Fruit fly (Drosophila melanogaster) whole organism, embryonic: ENCODE results near the gene Nak.

ENCODE experiments used
- B-H2 ChIP-seq: fragments of 200-800 bp; sonication (Bioruptor generic); optimal IDR thresholded peaks from 2 replicates; lab custom pipeline; 2018; ENCODE audit warnings: missing biosample characterization, mild to moderate bottlenecking, missing genetic modification characterization
- CG12219 ChIP-seq: fragments of 200-800 bp; sonication (Bioruptor generic); optimal IDR thresholded peaks from 3 replicates; lab custom pipeline; 2018; ENCODE audit warnings: missing biosample characterization, mild to moderate bottlenecking, missing genetic modification characterization
- CG15601 ChIP-seq: fragments of 200-800 bp; sonication (Bioruptor generic); optimal IDR thresholded peaks from 3 replicates; lab custom pipeline; 2019; ENCODE audit warnings: missing biosample characterization, mild to moderate bottlenecking, missing genetic modification characterization, moderate library complexity
- CG6765 ChIP-seq: fragments of 200-800 bp; sonication (Bioruptor generic); optimal IDR thresholded peaks from 3 replicates; lab custom pipeline; 2017; ENCODE audit warnings: missing biosample characterization, mild to moderate bottlenecking, missing genetic modification characterization
- CG6813 ChIP-seq: fragments of 200-800 bp; sonication (Bioruptor generic); optimal IDR thresholded peaks from 2 replicates; lab custom pipeline; 2017; ENCODE audit warnings: missing biosample characterization, missing genetic modification characterization, mild to moderate bottlenecking, moderate library complexity, missing genetic modification reagents
- CG7839 ChIP-seq: fragments of 200-800 bp; sonication (Bioruptor generic); optimal IDR thresholded peaks from 3 replicates; lab custom pipeline; 2018; ENCODE audit warnings: missing biosample characterization, mild to moderate bottlenecking, missing genetic modification characterization, moderate library complexity
- CG7963 ChIP-seq: fragments of 200-800 bp; sonication (Bioruptor generic); IDR thresholded peaks from 3 replicates; pipeline ENCODE4 v1.3.6; 2022; ENCODE audit warnings: missing biosample characterization, missing genetic modification characterization; ENCODE audit not compliant: partially characterized antibody
- CG8924 ChIP-seq: fragments of 200-800 bp; optimal IDR thresholded peaks from 3 replicates; lab custom pipeline; 2019; ENCODE audit warnings: missing biosample characterization, mild to moderate bottlenecking, missing genetic modification characterization, moderate library complexity
- Camta ChIP-seq: fragments of 200-800 bp; sonication (Bioruptor generic); optimal IDR thresholded peaks from 2 replicates; lab custom pipeline; 2016; ENCODE audit warnings: missing biosample characterization, missing genetic modification characterization
- Chrac-16 ChIP-seq: fragments of 200-800 bp; sonication (Bioruptor generic); optimal IDR thresholded peaks from 3 replicates; lab custom pipeline; 2016; ENCODE audit warnings: missing biosample characterization, missing genetic modification characterization
- D19A ChIP-seq: fragments of 200-800 bp; optimal IDR thresholded peaks from 3 replicates; lab custom pipeline; 2019; ENCODE audit warnings: missing biosample characterization, mild to moderate bottlenecking, missing genetic modification characterization, moderate library complexity
- Dad ChIP-seq: fragments of 200-800 bp; sonication (Bioruptor generic); optimal IDR thresholded peaks from 3 replicates; lab custom pipeline; 2016; ENCODE audit warnings: missing biosample characterization, missing genetic modification characterization
- Dip2 ChIP-seq: fragments of 200-800 bp; sonication (Bioruptor generic); IDR thresholded peaks from 2 replicates; pipeline ENCODE4 v1.3.6; 2022; ENCODE audit warnings: missing biosample characterization, missing genetic modification characterization
- Fer1 ChIP-seq: fragments of 200-800 bp; sonication (Bioruptor generic); optimal IDR thresholded peaks from 2 replicates; lab custom pipeline; 2017; ENCODE audit warnings: missing biosample characterization, mild to moderate bottlenecking, missing genetic modification characterization
- GATAe ChIP-seq: fragments of 200-800 bp; sonication (Bioruptor generic); conservative IDR thresholded peaks from 2 replicates; pipeline ENCODE4 v1.3.6; 2022; ENCODE audit warnings: missing biosample characterization, missing genetic modification characterization
- HmgD ChIP-seq: fragments of 200-800 bp; sonication (Bioruptor generic); optimal IDR thresholded peaks from 3 replicates; lab custom pipeline; 2016; ENCODE audit warnings: missing biosample characterization, missing genetic modification characterization
- Kr ChIP-seq: fragments of 200-800 bp; sonication (Bioruptor generic); optimal IDR thresholded peaks from 2 replicates; lab custom pipeline; 2017; ENCODE audit warnings: missing biosample characterization, mild to moderate bottlenecking, missing genetic modification characterization
- Med ChIP-seq: fragments of 200-800 bp; sonication (Bioruptor generic); peaks from one replicate; lab custom pipeline; 2016; ENCODE audit warnings: missing biosample characterization, missing genetic modification characterization, mild to moderate bottlenecking, inconsistent platforms, moderate library complexity
- Oli ChIP-seq: fragments of 200-800 bp; sonication (Bioruptor generic); optimal IDR thresholded peaks from 2 replicates; lab custom pipeline; 2018; ENCODE audit warnings: missing biosample characterization, mild to moderate bottlenecking, missing genetic modification characterization, moderate library complexity
- Optix ChIP-seq: fragments of 200-800 bp; sonication (Bioruptor generic); IDR thresholded peaks from 3 replicates; pipeline ENCODE4 v1.3.6; 2022; ENCODE audit warnings: missing biosample characterization, missing genetic modification characterization
- Pdp1 ChIP-seq, 2 experiments: fragments of 200-800 bp; sonication (Bioruptor generic); optimal IDR thresholded peaks; 3 replicates each; lab custom pipeline; 2016; ENCODE audit warnings: missing biosample characterization in 2 of 2, missing genetic modification characterization in 2 of 2, mild to moderate bottlenecking in 1 of 2, moderate library complexity in 1 of 2
- Six4 ChIP-seq: fragments of 200-800 bp; sonication (Bioruptor generic); optimal IDR thresholded peaks from 2 replicates; lab custom pipeline; 2016; ENCODE audit warnings: missing biosample characterization, missing genetic modification characterization
- TFAM ChIP-seq: fragments of 200-800 bp; sonication (Bioruptor generic); optimal IDR thresholded peaks from 2 replicates; lab custom pipeline; 2017; ENCODE audit warnings: missing biosample characterization, missing genetic modification characterization, inconsistent platforms
- al ChIP-seq: fragments of 200-800 bp; sonication (Bioruptor generic); IDR thresholded peaks from 2 replicates; pipeline ENCODE4 v1.3.6; 2022; ENCODE audit warnings: missing biosample characterization, missing genetic modification characterization
- ase ChIP-seq: fragments of 200-800 bp; sonication (Bioruptor generic); IDR thresholded peaks from 3 replicates; pipeline ENCODE4 v1.3.6; 2022; ENCODE audit warnings: missing biosample characterization, missing genetic modification characterization
- dmrt99B ChIP-seq: fragments of 200-800 bp; sonication (Bioruptor generic); optimal IDR thresholded peaks from 2 replicates; lab custom pipeline; 2018; ENCODE audit warnings: missing biosample characterization, mild to moderate bottlenecking, missing genetic modification characterization, moderate library complexity
- dpn ChIP-seq, 2 experiments: fragments of 200-800 bp; sonication (Bioruptor generic); optimal IDR thresholded peaks; 3 replicates each; lab custom pipeline; 2016; ENCODE audit warnings: missing biosample characterization in 2 of 2, missing genetic modification characterization in 2 of 2
- emc ChIP-seq: fragments of 200-800 bp; sonication (Bioruptor generic); optimal IDR thresholded peaks from 2 replicates; lab custom pipeline; 2016; ENCODE audit warnings: missing biosample characterization, missing genetic modification characterization
- exex ChIP-seq: fragments of 200-800 bp; sonication (Bioruptor generic); optimal IDR thresholded peaks from 4 replicates; lab custom pipeline; 2018; ENCODE audit warnings: missing biosample characterization, mild to moderate bottlenecking, missing genetic modification characterization, moderate library complexity
- fd96Cb ChIP-seq: fragments of 200-800 bp; sonication (Bioruptor generic); optimal IDR thresholded peaks from 2 replicates; lab custom pipeline; 2018; ENCODE audit warnings: missing biosample characterization, mild to moderate bottlenecking, missing genetic modification characterization, moderate library complexity
- gem ChIP-seq: fragments of 200-800 bp; sonication (Bioruptor generic); optimal IDR thresholded peaks from 2 replicates; lab custom pipeline; 2019; ENCODE audit warnings: missing biosample characterization, mild to moderate bottlenecking, missing genetic modification characterization, moderate library complexity
- gsb-n ChIP-seq: fragments of 200-800 bp; sonication (Bioruptor generic); optimal IDR thresholded peaks from 3 replicates; lab custom pipeline; 2018; ENCODE audit warnings: missing biosample characterization, mild to moderate bottlenecking, missing genetic modification characterization
- jumu ChIP-seq: fragments of 200-800 bp; sonication (Bioruptor generic); optimal IDR thresholded peaks from 3 replicates; lab custom pipeline; 2016; ENCODE audit warnings: missing biosample characterization, missing genetic modification characterization
- kay ChIP-seq: fragments of 200-800 bp; sonication (Bioruptor generic); optimal IDR thresholded peaks from 2 replicates; lab custom pipeline; 2016; ENCODE audit warnings: missing biosample characterization, missing genetic modification characterization
- oc ChIP-seq: fragments of 200-800 bp; sonication (Bioruptor generic); optimal IDR thresholded peaks from 2 replicates; lab custom pipeline; 2018; ENCODE audit warnings: missing biosample characterization, mild to moderate bottlenecking, missing genetic modification characterization, moderate library complexity
- org-1 ChIP-seq: fragments of 200-800 bp; sonication (Bioruptor generic); optimal IDR thresholded peaks from 2 replicates; lab custom pipeline; 2017; ENCODE audit warnings: missing biosample characterization, missing genetic modification characterization
- pan ChIP-seq, 4 experiments: fragments of >200 bp in 3 of 4; fragments of 200-800 bp in 1 of 4; sonication (Bioruptor generic) in 1 of 4; optimal IDR thresholded peaks in 3 of 4; IDR thresholded peaks in 1 of 4; 2 replicates each; pipeline versions ENCODE4 v1.3.6 to Lab custom; 2017 to 2022; ENCODE audit warnings: missing biosample characterization in 2 of 4, missing genetic modification characterization in 2 of 4, mixed read lengths in 1 of 4
- pros ChIP-seq: fragments of 200-800 bp; sonication (Bioruptor generic); optimal IDR thresholded peaks from 3 replicates; lab custom pipeline; 2019; ENCODE audit warnings: missing biosample characterization, mild to moderate bottlenecking, missing genetic modification characterization, moderate library complexity
- row ChIP-seq: fragments of 200-800 bp; sonication (Bioruptor generic); IDR thresholded peaks from 3 replicates; pipeline ENCODE4 v1.3.6; 2022; ENCODE audit warnings: missing biosample characterization, missing genetic modification characterization
- sens ChIP-seq: fragments of 200-800 bp; sonication (Bioruptor generic); peaks from one replicate; lab custom pipeline; 2016; ENCODE audit warnings: missing biosample characterization, missing genetic modification characterization
- tap ChIP-seq: fragments of 200-800 bp; optimal IDR thresholded peaks from 3 replicates; lab custom pipeline; 2019; ENCODE audit warnings: missing biosample characterization, mild to moderate bottlenecking, missing genetic modification characterization, moderate library complexity
- unpg ChIP-seq: fragments of 200-800 bp; sonication (Bioruptor generic); optimal IDR thresholded peaks from 3 replicates; lab custom pipeline; 2018; ENCODE audit warnings: missing biosample characterization, mild to moderate bottlenecking, missing genetic modification characterization, moderate library complexity
- vvl ChIP-seq: fragments of 200-800 bp; sonication (Bioruptor generic); IDR thresholded peaks from 2 replicates; pipeline ENCODE4 v1.3.6; 2022; ENCODE audit warnings: missing biosample characterization, missing genetic modification characterization

The Nak gene

DNA sequence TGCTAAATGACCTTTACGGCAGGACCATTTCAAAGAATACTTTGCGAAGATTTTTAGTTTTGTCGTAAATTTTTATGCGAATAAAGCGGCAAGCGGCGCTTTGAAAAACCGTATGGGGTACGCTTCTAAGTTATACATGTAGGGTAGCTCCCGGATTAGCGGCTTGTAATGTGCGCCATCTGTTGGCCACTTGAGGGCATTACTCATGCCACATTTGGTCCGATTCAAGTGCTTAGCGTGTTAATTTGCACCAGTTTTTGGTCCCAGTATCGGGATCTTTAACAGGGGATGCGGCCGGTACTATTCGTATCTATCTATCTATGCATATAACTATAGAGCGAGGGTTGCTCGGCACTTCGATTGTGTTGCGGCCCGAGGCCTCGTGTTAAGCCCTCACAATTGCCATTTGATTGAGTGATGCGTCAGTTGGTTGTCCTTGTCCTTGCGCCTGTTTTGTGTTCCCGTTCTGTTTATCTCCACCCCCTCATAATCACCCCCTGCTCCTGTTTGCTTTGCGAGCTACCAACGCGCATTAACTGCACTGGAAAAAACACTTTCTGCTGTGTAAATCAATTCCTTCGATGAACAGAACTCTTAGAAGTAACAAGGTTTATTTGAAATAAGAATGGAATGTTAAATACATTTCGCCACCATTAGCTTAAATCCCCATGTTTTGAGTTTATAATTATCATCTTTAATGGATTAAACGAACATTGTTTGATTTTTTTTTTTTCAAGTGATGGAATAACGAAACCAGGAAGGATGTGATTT lies 38.0 kb downstream of the Nak start (continued):
- TF ChIP-seq Oli (tag; lab: Kevin White, UChicago) (peak; percentile 6), exex (tag; lab: Kevin White, UChicago) (no peak), TFAM (GFP tag; lab: Kevin White, UChicago) (no peak), CG12219 (GFP tag; lab: Kevin White, UChicago) (peak; percentile 15), CG7839 (tag; lab: Kevin White, UChicago) (peak; percentile 46), ase (no peak), sens (GFP tag; lab: Kevin White, UChicago) (peak; percentile 92), Pdp1 (GFP tag; optimal IDR thresholded peaks at IDR 0.05; lab: Kevin White, UChicago) (peak in 1 of 2 experiments; percentile 2), unpg (peak; percentile 48), dmrt99B (peak; percentile 49), HmgD (no peak), Fer1 (GFP tag; lab: Kevin White, UChicago) (no peak), Chrac-16 (peak; percentile 19), emc (no peak), row (GFP tag; lab: Robert Waterston, UW) (peak; percentile 28; the same call in 1 of the 3 replicates), Camta (GFP tag; lab: Kevin White, UChicago) (no peak), GATAe (no peak), pan (optimal IDR thresholded peaks at IDR 0.05; lab: Kevin White, UChicago) (no peak), pan (GFP tag; optimal IDR thresholded peaks at IDR 0.05 in 1 of 2, IDR thresholded peaks at IDR 0.05 in 1 of 2) (no peak), org-1 (GFP tag; lab: Kevin White, UChicago) (no peak), jumu (GFP tag; lab: Kevin White, UChicago) (peak; percentile 25), Six4 (GFP tag; lab: Kevin White, UChicago) (peak; percentile 4)

DNA sequence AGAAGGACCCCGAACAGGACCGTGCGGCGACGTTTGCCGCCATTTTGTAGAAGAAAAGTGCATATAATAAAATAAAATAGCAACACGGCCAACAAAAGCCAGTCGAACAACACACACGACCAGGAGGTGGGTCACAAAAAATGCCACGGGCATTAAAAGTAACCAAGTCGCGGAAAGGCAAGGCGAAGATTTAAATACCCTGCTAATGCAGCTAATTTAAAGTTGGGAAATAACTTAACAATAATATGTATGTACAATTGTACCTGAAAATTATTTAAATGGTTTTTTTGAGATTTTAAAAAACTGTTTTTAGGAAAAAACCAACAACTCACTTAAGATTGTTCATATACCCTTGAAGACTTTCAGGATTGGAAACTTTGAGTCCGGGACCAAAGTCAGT lies 38.9 kb downstream of the Nak start:
- TF ChIP-seq D19A (tag; lab: Kevin White, UChicago): peak; percentile 78
- TF ChIP-seq gem (tag; lab: Kevin White, UChicago): peak; percentile 17
- TF ChIP-seq CG7963: no peak
- TF ChIP-seq sens (GFP tag; lab: Kevin White, UChicago): peak; percentile 73
- peak; percentile 19 for TF ChIP-seq Med
- no peak for TF ChIP-seq Dip2 (GFP tag; lab: Robert Waterston, UW)
- TF ChIP-seq CG15601: no peak
- peak; percentile 42; the same call in 2 of the 3 replicates for TF ChIP-seq row (GFP tag; lab: Robert Waterston, UW)
- TF ChIP-seq, all 482 proteins: peak for 5

DNA sequence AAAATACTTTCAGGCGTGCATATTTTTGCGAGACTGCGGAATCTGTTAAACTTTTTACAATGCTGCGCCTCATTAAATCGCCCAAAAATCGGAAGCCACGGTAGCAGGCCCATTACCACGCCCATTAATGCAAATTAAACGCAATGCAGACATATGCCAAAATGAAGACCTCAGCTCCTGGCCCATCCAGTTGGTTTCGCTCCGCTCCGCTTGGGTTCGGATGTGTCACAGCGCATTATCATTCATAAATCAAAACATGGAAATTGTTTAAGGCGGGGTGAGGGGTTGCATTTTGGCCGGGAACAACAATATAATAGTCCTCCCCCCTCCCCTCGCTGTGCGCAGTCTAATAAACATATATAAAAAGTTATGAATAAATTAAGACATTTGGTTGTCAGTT lies 40.7 kb downstream of the Nak start:
- TF ChIP-seq Optix (GFP tag; lab: Robert Waterston, UW) (no peak), pros (GFP tag; lab: Kevin White, UChicago) (peak; percentile 49), CG6813 (GFP tag; lab: Kevin White, UChicago) (no peak), CG6765 (GFP tag; lab: Kevin White, UChicago) (no peak), kay (no peak), gsb-n (peak; percentile 96), al (no peak), oc (tag; lab: Kevin White, UChicago) (peak; percentile 24), Kr (peak; percentile 29), vvl (peak; percentile 38; the same call in 1 of the 2 replicates), tap (tag; lab: Kevin White, UChicago) (peak; percentile 55), fd96Cb (tag; lab: Kevin White, UChicago) (no peak), Dad (no peak), dpn (GFP tag; optimal IDR thresholded peaks at IDR 0.05; lab: Kevin White, UChicago) (no peak), B-H2 (no peak), CG8924 (tag; lab: Kevin White, UChicago) (peak; percentile 40)
